Fruit fly (Drosophila melanogaster) whole organism, embryonic: Measurements from ENCODE around the gene Tcs6.
A peak's percentile ranks its signal among the peaks of the same experiment; 100 is the strongest.

Source experiments
- Abd-B ChIP-seq: fragments of 200-800 bp; sonication (Bioruptor generic); optimal IDR thresholded peaks from 2 replicates; lab custom pipeline; 2018; ENCODE audit warnings: missing biosample characterization, mild to moderate bottlenecking, missing genetic modification characterization, moderate library complexity
- Antp ChIP-seq: fragments of 200-800 bp; sonication (Bioruptor generic); optimal IDR thresholded peaks from 3 replicates; lab custom pipeline; 2016; ENCODE audit warnings: missing biosample characterization, missing genetic modification characterization
- CG10543 ChIP-seq: fragments of 200-800 bp; sonication (Bioruptor generic); optimal IDR thresholded peaks from 3 replicates; lab custom pipeline; 2017; ENCODE audit warnings: missing biosample characterization, mild to moderate bottlenecking, missing genetic modification characterization, moderate library complexity
- CG12219 ChIP-seq: fragments of 200-800 bp; sonication (Bioruptor generic); optimal IDR thresholded peaks from 3 replicates; lab custom pipeline; 2018; ENCODE audit warnings: missing biosample characterization, mild to moderate bottlenecking, missing genetic modification characterization
- CG13624 ChIP-seq: fragments of 200-800 bp; sonication (Bioruptor generic); optimal IDR thresholded peaks from 2 replicates; lab custom pipeline; 2016; ENCODE audit warnings: missing biosample characterization, missing genetic modification characterization
- CG14441 ChIP-seq: fragments of 200-800 bp; sonication (Bioruptor generic); IDR thresholded peaks from 2 replicates; pipeline ENCODE4 v1.3.6; 2022; ENCODE audit warnings: missing biosample characterization, missing genetic modification characterization
- CG17361 ChIP-seq: fragments of 200-800 bp; sonication (Bioruptor generic); IDR thresholded peaks from 3 replicates; pipeline ENCODE4 v1.3.6; 2022; ENCODE audit warnings: missing biosample characterization, missing genetic modification characterization
- CG18764 ChIP-seq: fragments of 200-800 bp; sonication (Bioruptor generic); optimal IDR thresholded peaks from 3 replicates; lab custom pipeline; 2016; ENCODE audit warnings: missing biosample characterization, missing genetic modification characterization
- CG30431 ChIP-seq: fragments of 200-800 bp; sonication (Bioruptor generic); optimal IDR thresholded peaks from 2 replicates; lab custom pipeline; 2017; ENCODE audit warnings: missing biosample characterization, missing genetic modification characterization
- CG31388 ChIP-seq: fragments of 200-800 bp; sonication (Bioruptor generic); optimal IDR thresholded peaks from 2 replicates; lab custom pipeline; 2016; ENCODE audit warnings: missing biosample characterization, missing genetic modification characterization
- CG32767 ChIP-seq: fragments of 200-800 bp; sonication (Bioruptor generic); IDR thresholded peaks from 2 replicates; pipeline ENCODE4 v1.3.6; 2022; ENCODE audit warnings: missing biosample characterization, missing genetic modification characterization
- CG4424 ChIP-seq: fragments of 200-800 bp; sonication (Bioruptor generic); optimal IDR thresholded peaks from 3 replicates; lab custom pipeline; 2016; ENCODE audit warnings: missing biosample characterization, missing genetic modification characterization
- CG6175 ChIP-seq: fragments of 200-800 bp; sonication (Bioruptor generic); IDR thresholded peaks from 3 replicates; pipeline ENCODE4 v1.3.6; 2022; ENCODE audit warnings: missing biosample characterization, missing genetic modification characterization
- CG6689 ChIP-seq: fragments of 200-800 bp; sonication (Bioruptor generic); IDR thresholded peaks from 2 replicates; pipeline ENCODE4 v1.3.6; 2022; ENCODE audit warnings: missing biosample characterization, missing genetic modification characterization
- CG7963 ChIP-seq: fragments of 200-800 bp; sonication (Bioruptor generic); IDR thresholded peaks from 3 replicates; pipeline ENCODE4 v1.3.6; 2022; ENCODE audit warnings: missing biosample characterization, missing genetic modification characterization; ENCODE audit not compliant: partially characterized antibody
- CG8290 ChIP-seq, 3 experiments: fragments of 200-800 bp; sonication (Bioruptor generic); optimal IDR thresholded peaks; 2 replicates each; lab custom pipeline; 2016 to 2019; ENCODE audit warnings: missing biosample characterization in 3 of 3, missing genetic modification characterization in 3 of 3, mild to moderate bottlenecking in 2 of 3, moderate library complexity in 1 of 3
- CG9215 ChIP-seq: fragments of 200-800 bp; sonication (Bioruptor generic); IDR thresholded peaks from 2 replicates; pipeline ENCODE4 v1.3.6; 2022; ENCODE audit warnings: missing biosample characterization, missing genetic modification characterization
- CHES-1-like ChIP-seq: fragments of 200-800 bp; sonication (Bioruptor generic); optimal IDR thresholded peaks from 2 replicates; lab custom pipeline; 2016; ENCODE audit warnings: missing biosample characterization, missing genetic modification characterization
- E2f2 ChIP-seq: fragments of 200-800 bp; sonication (Bioruptor generic); IDR thresholded peaks from 2 replicates; pipeline ENCODE4 v1.3.6; 2022; ENCODE audit warnings: missing biosample characterization, missing genetic modification characterization
- HHEX ChIP-seq: fragments of 200-800 bp; sonication (Bioruptor generic); optimal IDR thresholded peaks from 3 replicates; lab custom pipeline; 2017; ENCODE audit warnings: missing biosample characterization, mild to moderate bottlenecking, missing genetic modification characterization, missing genetic modification reagents
- HLHmδ ChIP-seq: fragments of 200-800 bp; sonication (Bioruptor generic); optimal IDR thresholded peaks from 2 replicates; lab custom pipeline; 2018; ENCODE audit warnings: missing biosample characterization, mild to moderate bottlenecking, missing genetic modification characterization, moderate library complexity
- Hr51 ChIP-seq, 2 experiments: fragments of 200-800 bp; sonication (Bioruptor generic); optimal IDR thresholded peaks; 2 replicates in 1 of 2; 3 replicates in 1 of 2; lab custom pipeline; 2016 to 2018; ENCODE audit warnings: missing biosample characterization in 2 of 2, missing genetic modification characterization in 2 of 2, mild to moderate bottlenecking in 1 of 2, moderate library complexity in 1 of 2
- Hr78 ChIP-seq, 2 experiments: fragments of 200-800 bp in 1 of 2; fragments of >200 bp in 1 of 2; sonication (Bioruptor generic) in 1 of 2; optimal IDR thresholded peaks; 2 replicates each; lab custom pipeline; 2017 to 2019; ENCODE audit warnings: missing biosample characterization in 2 of 2, missing genetic modification characterization in 2 of 2, mild to moderate bottlenecking in 1 of 2, moderate library complexity in 1 of 2
- NFAT ChIP-seq: fragments of 200-800 bp; sonication (Bioruptor generic); IDR thresholded peaks from 2 replicates; pipeline ENCODE4 v1.3.6; 2022; ENCODE audit warnings: missing biosample characterization, missing genetic modification characterization
- Neu2 ChIP-seq: fragments of 200-800 bp; sonication (Bioruptor generic); optimal IDR thresholded peaks from 3 replicates; lab custom pipeline; 2016; ENCODE audit warnings: missing biosample characterization, missing genetic modification characterization, borderline replicate concordance
- Poxn ChIP-seq: fragments of 200-800 bp; sonication (Bioruptor generic); IDR thresholded peaks from 2 replicates; pipeline ENCODE4 v1.3.6; 2022; ENCODE audit warnings: missing biosample characterization, missing genetic modification characterization
- Usf ChIP-seq: fragments of 200-800 bp; sonication (Bioruptor generic); optimal IDR thresholded peaks from 2 replicates; lab custom pipeline; 2017; ENCODE audit warnings: missing genotype, missing biosample characterization, missing genetic modification characterization
- ara ChIP-seq: fragments of 200-800 bp; sonication (Bioruptor generic); IDR thresholded peaks from 2 replicates; pipeline ENCODE4 v1.3.6; 2022; ENCODE audit warnings: missing biosample characterization, missing genetic modification characterization
- croc ChIP-seq: fragments of 200-800 bp; sonication (Bioruptor generic); conservative IDR thresholded peaks from 3 replicates; pipeline ENCODE4 v1.3.6; 2022; ENCODE audit warnings: missing biosample characterization, missing genetic modification characterization
- dan ChIP-seq: fragments of 200-800 bp; sonication (Bioruptor generic); IDR thresholded peaks from 2 replicates; pipeline ENCODE4 v1.3.6; 2022; ENCODE audit warnings: missing biosample characterization, missing genetic modification characterization
- dmrt99B ChIP-seq: fragments of 200-800 bp; sonication (Bioruptor generic); optimal IDR thresholded peaks from 2 replicates; lab custom pipeline; 2018; ENCODE audit warnings: missing biosample characterization, mild to moderate bottlenecking, missing genetic modification characterization, moderate library complexity
- dysf ChIP-seq: fragments of 200-800 bp; sonication (Bioruptor generic); IDR thresholded peaks from 3 replicates; pipeline ENCODE4 v1.3.6; 2022; ENCODE audit warnings: missing biosample characterization, missing genetic modification characterization
- gfzf ChIP-seq: fragments of 200-800 bp; sonication (Bioruptor generic); optimal IDR thresholded peaks from 2 replicates; lab custom pipeline; 2016; ENCODE audit warnings: missing biosample characterization, mild to moderate bottlenecking, missing genetic modification characterization, moderate library complexity
- gro ChIP-seq: fragments of 200-800 bp; sonication (Bioruptor generic); optimal IDR thresholded peaks from 2 replicates; lab custom pipeline; 2016; ENCODE audit warnings: missing biosample characterization, missing genetic modification characterization
- gt ChIP-seq: fragments of 200-800 bp; sonication (Bioruptor generic); IDR thresholded peaks from 2 replicates; pipeline ENCODE4 v1.3.6; 2022; ENCODE audit warnings: missing biosample characterization, missing genetic modification characterization
- nerfin-1 ChIP-seq: fragments of 200-800 bp; sonication (Bioruptor generic); optimal IDR thresholded peaks from 3 replicates; lab custom pipeline; 2019; ENCODE audit warnings: missing biosample characterization, mild to moderate bottlenecking, missing genetic modification characterization, moderate library complexity
- peb ChIP-seq: fragments of 200-800 bp; sonication (Bioruptor generic); IDR thresholded peaks from 2 replicates; pipeline ENCODE4 v1.3.6; 2022; ENCODE audit warnings: missing biosample characterization, missing genetic modification characterization
- phol ChIP-seq: fragments of 200-800 bp; sonication (Bioruptor generic); optimal IDR thresholded peaks from 3 replicates; lab custom pipeline; 2018; ENCODE audit warnings: missing biosample characterization, mild to moderate bottlenecking, missing genetic modification characterization, moderate library complexity
- pzg ChIP-seq: fragments of 200-800 bp; sonication (Bioruptor generic); optimal IDR thresholded peaks from 3 replicates; lab custom pipeline; 2018; ENCODE audit warnings: missing biosample characterization, mild to moderate bottlenecking, missing genetic modification characterization, moderate library complexity
- run ChIP-seq: fragments of 200-800 bp; sonication (Bioruptor generic); optimal IDR thresholded peaks from 3 replicates; lab custom pipeline; 2018; ENCODE audit warnings: missing biosample characterization, mild to moderate bottlenecking, missing genetic modification characterization
- seq ChIP-seq: fragments of 200-800 bp; sonication (Bioruptor generic); IDR thresholded peaks from 2 replicates; pipeline ENCODE4 v1.3.6; 2022; ENCODE audit warnings: missing biosample characterization, missing genetic modification characterization
- slbo ChIP-seq: fragments of 200-800 bp; sonication (Bioruptor generic); IDR thresholded peaks from 2 replicates; pipeline ENCODE4 v1.3.6; 2022; ENCODE audit warnings: missing biosample characterization, missing genetic modification characterization
- tgo ChIP-seq: fragments of 200-800 bp; sonication (Bioruptor generic); IDR thresholded peaks from 3 replicates; pipeline ENCODE4 v1.3.6; 2022; ENCODE audit warnings: missing biosample characterization, missing genetic modification characterization

Tcs6 gene

DNA sequence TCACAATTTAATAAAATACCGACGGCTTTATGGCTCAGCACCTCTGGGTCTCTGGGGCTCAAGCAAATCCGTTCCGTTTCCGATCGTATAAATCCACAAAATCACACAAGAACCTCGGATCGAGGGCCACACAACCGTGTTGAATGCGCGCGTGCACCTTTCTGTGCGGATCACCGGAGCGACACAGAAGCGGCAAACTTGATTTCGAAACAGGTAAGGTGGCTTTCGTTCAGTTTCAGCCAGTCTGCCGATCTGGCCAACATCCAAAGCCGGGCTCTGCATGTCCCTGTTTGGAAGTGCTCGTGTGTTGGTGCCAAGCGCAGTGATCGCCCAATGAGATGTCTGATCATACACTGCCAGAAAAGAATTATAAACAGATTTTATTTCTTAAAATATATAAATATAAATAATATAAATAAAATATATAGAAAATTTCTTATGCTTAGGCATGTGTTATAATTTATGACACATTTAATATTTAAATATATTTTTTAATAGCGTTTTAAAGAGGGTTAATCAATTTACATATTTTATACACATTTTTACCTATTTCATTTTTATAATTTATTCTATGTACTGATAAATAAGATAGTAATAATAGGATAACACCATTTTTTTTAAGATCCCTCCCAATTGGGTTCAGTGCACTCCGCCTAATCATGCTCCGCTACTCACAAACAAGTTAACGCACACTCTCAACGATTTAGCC is 40.6 kb upstream of the Tcs6 start, which contains the start of gene dysf (continued):
- peak; percentile 37 for TF ChIP-seq CG30431

DNA sequence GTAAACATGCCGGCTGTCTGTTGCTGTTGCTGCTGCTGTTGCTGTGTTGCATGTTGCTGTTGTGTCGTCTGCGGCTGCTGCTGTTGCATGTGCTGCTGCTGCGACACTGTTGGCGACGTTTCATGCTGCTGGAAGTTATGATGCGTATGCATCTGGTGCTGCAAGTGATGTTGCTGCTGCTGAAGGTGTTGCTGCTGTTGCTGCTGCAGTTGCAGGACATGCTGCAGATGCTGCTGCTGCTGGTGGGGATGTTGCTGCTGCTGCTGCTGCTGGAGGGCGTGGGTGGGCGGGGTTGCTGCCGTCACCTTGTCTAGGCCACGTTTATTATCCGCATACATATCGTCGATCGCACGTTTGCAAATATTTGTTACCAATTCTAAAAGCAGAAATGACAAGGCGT is 38.2 kb upstream of the Tcs6 start:
- TF ChIP-seq CHES-1-like (GFP tag; lab: Kevin White, UChicago) (no peak), tgo (GFP tag; lab: Robert Waterston, UW) (no peak), dan (GFP tag; lab: Robert Waterston, UW) (0 out of 2 replicates have a peak, but pooled peaks have one; percentile 11), NFAT (GFP tag; lab: Robert Waterston, UW) (0 out of 2 replicates have a peak, but pooled peaks have one; percentile 13), dysf (GFP tag; lab: Robert Waterston, UW) (peak; percentile 28; the same call in 1 of the 3 replicates), CG9215 (GFP tag; lab: Robert Waterston, UW) (0 out of 2 replicates have a peak, but pooled peaks have one; percentile 25), gfzf (GFP tag; lab: Kevin White, UChicago) (no peak)

DNA sequence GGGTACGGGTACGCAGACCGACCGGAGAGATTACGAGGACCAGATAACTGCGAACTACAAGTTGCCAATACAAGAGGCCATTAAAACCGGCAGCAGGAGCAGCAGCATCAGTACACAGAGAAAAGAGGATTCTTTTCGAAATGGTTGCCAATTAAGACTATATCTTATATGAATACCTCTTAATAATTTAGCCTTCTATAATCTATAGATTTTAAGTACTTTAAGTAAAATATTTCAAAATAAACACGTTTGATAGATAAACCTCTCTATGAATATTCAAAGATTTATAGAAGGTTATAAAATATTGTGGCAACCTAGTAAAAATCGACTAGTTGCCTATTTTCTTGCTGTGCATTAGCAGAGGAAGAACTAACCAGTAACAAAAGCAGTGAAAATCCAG is 37.5 kb upstream of the Tcs6 start:
- TF ChIP-seq HLHmδ (GFP tag; lab: Kevin White, UChicago) (no peak), CG8290 (GFP tag; optimal IDR thresholded peaks at IDR 0.05; lab: Kevin White, UChicago) (no peak), CG8290 (tag; optimal IDR thresholded peaks at IDR 0.05; lab: Kevin White, UChicago) (no peak), gt (GFP tag; lab: Robert Waterston, UW) (no peak), CG13624 (GFP tag; lab: Kevin White, UChicago) (no peak), CG18764 (no peak), seq (GFP tag; lab: Robert Waterston, UW) (no peak), Poxn (GFP tag; lab: Robert Waterston, UW) (no peak), gro (GFP tag; lab: Kevin White, UChicago) (no peak), run (tag; lab: Kevin White, UChicago) (no peak), CG31388 (no peak), Neu2 (no peak), Hr78 (GFP tag; optimal IDR thresholded peaks at IDR 0.05; lab: Kevin White, UChicago) (no peak), CG32767 (GFP tag; lab: Robert Waterston, UW) (no peak), nerfin-1 (tag; lab: Kevin White, UChicago) (no peak), CG10543 (GFP tag; lab: Kevin White, UChicago) (no peak)

DNA sequence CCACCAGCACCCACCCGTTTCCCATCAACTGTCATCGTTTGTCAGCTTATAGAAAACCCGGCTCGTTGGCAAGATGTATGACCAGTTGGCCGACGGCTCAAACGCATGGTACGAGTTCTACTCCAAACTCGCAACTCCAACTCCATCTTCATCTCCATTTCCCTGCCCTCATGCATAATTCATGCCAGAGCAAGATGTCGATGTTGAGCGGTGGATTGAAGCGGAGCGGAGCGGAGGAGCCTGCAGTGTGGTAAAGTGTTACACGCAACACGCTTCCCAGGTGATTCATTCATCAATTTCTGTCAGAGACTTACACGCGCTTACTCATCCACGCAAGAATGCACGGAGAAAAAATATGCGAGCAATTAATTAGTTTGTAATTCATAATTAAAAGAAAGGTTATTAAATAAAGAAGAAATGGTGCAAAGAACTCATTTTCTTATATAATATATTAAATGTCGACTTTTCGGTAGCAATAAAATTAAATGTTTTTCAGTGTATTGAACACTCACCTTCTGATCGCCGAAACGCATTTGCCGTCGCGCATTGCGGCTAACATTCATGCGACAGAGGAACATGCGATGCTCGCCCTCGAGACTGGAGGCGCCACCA is 23.5 kb upstream of the Tcs6 start:
- TF ChIP-seq Usf (GFP tag; lab: Kevin White, UChicago): no peak
- TF ChIP-seq peb (GFP tag; lab: Robert Waterston, UW): peak; percentile 64; the same call in 1 of the 2 replicates
- TF ChIP-seq dmrt99B: peak; percentile 69
- no peak for TF ChIP-seq Antp
- peak; percentile 24 for TF ChIP-seq Abd-B
- TF ChIP-seq ara (GFP tag; lab: Robert Waterston, UW): peak; percentile 69
- no peak for TF ChIP-seq E2f2 (GFP tag; lab: Robert Waterston, UW)
- TF ChIP-seq phol (tag; lab: Kevin White, UChicago): peak; percentile 73
- no peak for TF ChIP-seq pzg (GFP tag; lab: Kevin White, UChicago)
- TF ChIP-seq CG14441 (GFP tag; lab: Robert Waterston, UW): peak; percentile 55
- TF ChIP-seq HHEX: no peak
- peak in 1 of 2 experiments; percentile 53 for TF ChIP-seq Hr51 (GFP tag; optimal IDR thresholded peaks at IDR 0.05; lab: Kevin White, UChicago)
- TF ChIP-seq slbo (GFP tag; lab: Robert Waterston, UW): peak; percentile 6; the same call in 1 of the 2 replicates
- TF ChIP-seq CG12219 (GFP tag; lab: Kevin White, UChicago): peak; percentile 28
- no peak for TF ChIP-seq gfzf (GFP tag; lab: Kevin White, UChicago)
- TF ChIP-seq CG6175 (GFP tag; lab: Robert Waterston, UW): no peak
- TF ChIP-seq CG7963 (GFP tag; lab: Robert Waterston, UW): no peak
- peak; percentile 60; the same call in 2 of the 3 replicates for TF ChIP-seq CG17361 (GFP tag; lab: Robert Waterston, UW)
- no peak for TF ChIP-seq nerfin-1 (tag; lab: Kevin White, UChicago)
- peak; percentile 52; the same call in 2 of the 3 replicates for TF ChIP-seq croc (GFP tag; lab: Robert Waterston, UW)
- peak; percentile 46; the same call in 1 of the 2 replicates for TF ChIP-seq CG6689 (GFP tag; lab: Robert Waterston, UW)
- TF ChIP-seq CG4424 (GFP tag; lab: Kevin White, UChicago): peak; percentile 58
